Worm (Caenorhabditis elegans) whole organism, L4/young adult: ENCODE data around the gene Y7A5A.5.

Source experiments
- W03F9.2 ChIP-seq: fragments of 150-350 bp; optimal IDR thresholded peaks from 2 replicates; lab custom pipeline; 2014; ENCODE audit warnings: missing biosample characterization, missing genetic modification characterization
- dao-5 ChIP-seq: sonication (generic microtip); optimal IDR thresholded peaks from 2 replicates; lab custom pipeline; 2016; ENCODE audit warnings: missing genotype, missing genetic modification characterization, moderate library complexity, missing compliant biosample characterization
- him-1 ChIP-seq: sonication (generic microtip); optimal IDR thresholded peaks from 2 replicates; lab custom pipeline; 2016; ENCODE audit warnings: missing genotype, missing genetic modification reagents, missing genetic modification characterization, missing compliant biosample characterization

ce11 chrX:15799595-15799994, 13.0 kb upstream of the Y7A5A.5 start, which contains the start of gene Y7A5A.6:
- TF ChIP-seq W03F9.2 (tag; lab: Kevin White, UChicago), result no peak
- TF ChIP-seq dao-5 (tag; lab: Kevin White, UChicago), result no peak
- no peak for TF ChIP-seq him-1 (tag; lab: Kevin White, UChicago)
